Fruit fly (Drosophila melanogaster) whole organism, embryonic: ENCODE data around the gene CG4017.

Experiments
- Ada2b ChIP-seq: fragments of 200-800 bp; sonication (Bioruptor generic); IDR thresholded peaks from 2 replicates; pipeline ENCODE4 v1.3.6; 2022; ENCODE audit warnings: missing biosample characterization, missing genetic modification characterization
- Atf3 ChIP-seq: fragments of 200-800 bp; sonication (Bioruptor generic); optimal IDR thresholded peaks from 3 replicates; lab custom pipeline; 2016; ENCODE audit warnings: missing biosample characterization, missing genetic modification characterization
- CG10431 ChIP-seq: fragments of 200-800 bp; sonication (Bioruptor generic); optimal IDR thresholded peaks from 3 replicates; lab custom pipeline; 2018; ENCODE audit warnings: missing biosample characterization, mild to moderate bottlenecking, missing genetic modification characterization
- CG13123 ChIP-seq: fragments of 200-800 bp; sonication (Bioruptor generic); optimal IDR thresholded peaks from 2 replicates; lab custom pipeline; 2016; ENCODE audit warnings: missing biosample characterization, missing genetic modification characterization
- CG15269 ChIP-seq: fragments of 200-800 bp; sonication (Bioruptor generic); optimal IDR thresholded peaks from 2 replicates; lab custom pipeline; 2018; ENCODE audit warnings: missing biosample characterization, mild to moderate bottlenecking, missing genetic modification characterization, moderate library complexity
- CG16813 ChIP-seq: fragments of 200-800 bp; sonication (Bioruptor generic); IDR thresholded peaks from 3 replicates; pipeline ENCODE4 v1.3.6; 2022; ENCODE audit warnings: missing biosample characterization, missing genetic modification characterization; ENCODE audit not compliant: partially characterized antibody
- CG17829 ChIP-seq: fragments of 200-800 bp; optimal IDR thresholded peaks from 2 replicates; lab custom pipeline; 2019; ENCODE audit warnings: missing biosample characterization, mild to moderate bottlenecking, missing genetic modification characterization, moderate library complexity
- CG18599 ChIP-seq: fragments of 200-800 bp; sonication (Bioruptor generic); optimal IDR thresholded peaks from 3 replicates; lab custom pipeline; 2017; ENCODE audit warnings: missing biosample characterization, missing genetic modification characterization, mild to moderate bottlenecking, moderate library complexity, missing genetic modification reagents
- CG3281 ChIP-seq: fragments of 200-800 bp; sonication (Bioruptor generic); optimal IDR thresholded peaks from 3 replicates; lab custom pipeline; 2017; ENCODE audit warnings: missing biosample characterization, mild to moderate bottlenecking, missing genetic modification characterization
- CG3726 ChIP-seq: fragments of 200-800 bp; sonication (Bioruptor generic); IDR thresholded peaks from 3 replicates; pipeline ENCODE4, ENCODE4 v1.3.6; 2022; ENCODE audit warnings: missing biosample characterization, missing genetic modification characterization
- CG4707 ChIP-seq: fragments of 200-800 bp; sonication (Bioruptor generic); optimal IDR thresholded peaks from 2 replicates; lab custom pipeline; 2018; ENCODE audit warnings: missing biosample characterization, mild to moderate bottlenecking, missing genetic modification characterization, moderate library complexity
- CG4820 ChIP-seq: fragments of 200-800 bp; sonication (Bioruptor generic); optimal IDR thresholded peaks from 3 replicates; lab custom pipeline; 2016; ENCODE audit warnings: missing biosample characterization, missing genetic modification characterization
- CG6854 ChIP-seq: fragments of 200-800 bp; sonication (Bioruptor generic); optimal IDR thresholded peaks from 3 replicates; lab custom pipeline; 2017; ENCODE audit warnings: missing biosample characterization, mild to moderate bottlenecking, missing genetic modification characterization
- CG8290 ChIP-seq, 3 experiments: fragments of 200-800 bp; sonication (Bioruptor generic); optimal IDR thresholded peaks; 2 replicates each; lab custom pipeline; 2016 to 2019; ENCODE audit warnings: missing biosample characterization in 3 of 3, missing genetic modification characterization in 3 of 3, mild to moderate bottlenecking in 2 of 3, moderate library complexity in 1 of 3
- CG8924 ChIP-seq: fragments of 200-800 bp; optimal IDR thresholded peaks from 3 replicates; lab custom pipeline; 2019; ENCODE audit warnings: missing biosample characterization, mild to moderate bottlenecking, missing genetic modification characterization, moderate library complexity
- CG9437 ChIP-seq: fragments of 200-800 bp; sonication (Bioruptor generic); optimal IDR thresholded peaks from 2 replicates; lab custom pipeline; 2018; ENCODE audit warnings: missing biosample characterization, mild to moderate bottlenecking, missing genetic modification characterization
- CG9727 ChIP-seq: fragments of 200-800 bp; sonication (Bioruptor generic); optimal IDR thresholded peaks from 3 replicates; lab custom pipeline; 2017; ENCODE audit warnings: missing biosample characterization, mild to moderate bottlenecking, missing genetic modification characterization
- Dp ChIP-seq: fragments of 200-800 bp; sonication (Bioruptor generic); optimal IDR thresholded peaks from 2 replicates; lab custom pipeline; 2018; ENCODE audit warnings: missing biosample characterization, mild to moderate bottlenecking, missing genetic modification characterization, moderate library complexity
- Dref ChIP-seq: fragments of 200-800 bp; sonication (Bioruptor generic); IDR thresholded peaks from 2 replicates; pipeline ENCODE4 v1.3.6; 2022; ENCODE audit warnings: missing biosample characterization, missing genetic modification characterization
- ERR ChIP-seq: fragments of 200-800 bp; sonication (Bioruptor generic); optimal IDR thresholded peaks from 2 replicates; lab custom pipeline; 2016; ENCODE audit warnings: missing biosample characterization, missing genetic modification characterization
- GATAe ChIP-seq: fragments of 200-800 bp; sonication (Bioruptor generic); conservative IDR thresholded peaks from 2 replicates; pipeline ENCODE4 v1.3.6; 2022; ENCODE audit warnings: missing biosample characterization, missing genetic modification characterization
- HLHmδ ChIP-seq: fragments of 200-800 bp; sonication (Bioruptor generic); optimal IDR thresholded peaks from 2 replicates; lab custom pipeline; 2018; ENCODE audit warnings: missing biosample characterization, mild to moderate bottlenecking, missing genetic modification characterization, moderate library complexity
- Hr3 ChIP-seq: fragments of 200-800 bp; sonication (Bioruptor generic); optimal IDR thresholded peaks from 3 replicates; lab custom pipeline; 2016; ENCODE audit warnings: missing biosample characterization, missing genetic modification characterization
- Lim3 ChIP-seq: fragments of 200-800 bp; sonication (Bioruptor generic); IDR thresholded peaks from 2 replicates; pipeline ENCODE4 v1.3.6; 2022; ENCODE audit warnings: missing biosample characterization, missing genetic modification characterization
- NFAT ChIP-seq: fragments of 200-800 bp; sonication (Bioruptor generic); IDR thresholded peaks from 2 replicates; pipeline ENCODE4 v1.3.6; 2022; ENCODE audit warnings: missing biosample characterization, missing genetic modification characterization
- Optix ChIP-seq: fragments of 200-800 bp; sonication (Bioruptor generic); IDR thresholded peaks from 3 replicates; pipeline ENCODE4 v1.3.6; 2022; ENCODE audit warnings: missing biosample characterization, missing genetic modification characterization
- Rx ChIP-seq: fragments of 200-800 bp; sonication (Bioruptor generic); IDR thresholded peaks from 2 replicates; pipeline ENCODE4 v1.3.6; 2022; ENCODE audit warnings: missing biosample characterization, missing genetic modification characterization
- Sry-β ChIP-seq: fragments of 200-800 bp; sonication (Bioruptor generic); optimal IDR thresholded peaks from 2 replicates; lab custom pipeline; 2018; ENCODE audit warnings: missing biosample characterization, mild to moderate bottlenecking, missing genetic modification characterization, moderate library complexity
- Taf1 ChIP-seq: fragments of 200-800 bp; sonication (Bioruptor generic); IDR thresholded peaks from 2 replicates; pipeline ENCODE4 v1.3.6; 2022; ENCODE audit warnings: missing biosample characterization, missing genetic modification characterization
- al ChIP-seq: fragments of 200-800 bp; sonication (Bioruptor generic); IDR thresholded peaks from 2 replicates; pipeline ENCODE4 v1.3.6; 2022; ENCODE audit warnings: missing biosample characterization, missing genetic modification characterization
- amos ChIP-seq: fragments of 200-800 bp; sonication (Bioruptor generic); IDR thresholded peaks from 2 replicates; pipeline ENCODE4 v1.3.6; 2022; ENCODE audit warnings: missing biosample characterization, missing genetic modification characterization; ENCODE audit not compliant: partially characterized antibody
- ara ChIP-seq: fragments of 200-800 bp; sonication (Bioruptor generic); IDR thresholded peaks from 2 replicates; pipeline ENCODE4 v1.3.6; 2022; ENCODE audit warnings: missing biosample characterization, missing genetic modification characterization
- ase ChIP-seq: fragments of 200-800 bp; sonication (Bioruptor generic); IDR thresholded peaks from 3 replicates; pipeline ENCODE4 v1.3.6; 2022; ENCODE audit warnings: missing biosample characterization, missing genetic modification characterization
- caup ChIP-seq: fragments of 200-800 bp; sonication (Bioruptor generic); optimal IDR thresholded peaks from 3 replicates; lab custom pipeline; 2017; ENCODE audit warnings: missing biosample characterization, mild to moderate bottlenecking, missing genetic modification characterization, moderate library complexity; ENCODE audit not compliant: severe bottlenecking
- croc ChIP-seq: fragments of 200-800 bp; sonication (Bioruptor generic); conservative IDR thresholded peaks from 3 replicates; pipeline ENCODE4 v1.3.6; 2022; ENCODE audit warnings: missing biosample characterization, missing genetic modification characterization
- danr ChIP-seq: fragments of 200-800 bp; sonication (Bioruptor generic); IDR thresholded peaks from 2 replicates; pipeline ENCODE4 v1.3.6; 2022; ENCODE audit warnings: missing biosample characterization, missing genetic modification characterization
- dati ChIP-seq: fragments of 200-800 bp; sonication (Bioruptor generic); IDR thresholded peaks from 2 replicates; pipeline ENCODE4 v1.3.6; 2022; ENCODE audit warnings: missing biosample characterization, missing genetic modification characterization
- emc ChIP-seq: fragments of 200-800 bp; sonication (Bioruptor generic); optimal IDR thresholded peaks from 2 replicates; lab custom pipeline; 2016; ENCODE audit warnings: missing biosample characterization, missing genetic modification characterization
- exex ChIP-seq: fragments of 200-800 bp; sonication (Bioruptor generic); optimal IDR thresholded peaks from 4 replicates; lab custom pipeline; 2018; ENCODE audit warnings: missing biosample characterization, mild to moderate bottlenecking, missing genetic modification characterization, moderate library complexity
- hb ChIP-seq: fragments of 200-800 bp; sonication (Bioruptor generic); IDR thresholded peaks from 3 replicates; pipeline ENCODE4 v1.3.6; 2022; ENCODE audit warnings: missing biosample characterization, missing genetic modification characterization; ENCODE audit not compliant: partially characterized antibody
- onecut ChIP-seq: fragments of 200-800 bp; sonication (Bioruptor generic); IDR thresholded peaks from 2 replicates; pipeline ENCODE4 v1.3.6; 2022; ENCODE audit warnings: missing biosample characterization, missing genetic modification characterization
- phol ChIP-seq: fragments of 200-800 bp; sonication (Bioruptor generic); optimal IDR thresholded peaks from 3 replicates; lab custom pipeline; 2018; ENCODE audit warnings: missing biosample characterization, mild to moderate bottlenecking, missing genetic modification characterization, moderate library complexity
- schlank ChIP-seq: fragments of 200-800 bp; sonication (Bioruptor generic); optimal IDR thresholded peaks from 2 replicates; lab custom pipeline; 2018; ENCODE audit warnings: missing biosample characterization, mild to moderate bottlenecking, missing genetic modification characterization
- seq ChIP-seq: fragments of 200-800 bp; sonication (Bioruptor generic); IDR thresholded peaks from 2 replicates; pipeline ENCODE4 v1.3.6; 2022; ENCODE audit warnings: missing biosample characterization, missing genetic modification characterization
- stwl ChIP-seq: fragments of 200-800 bp; sonication (Bioruptor generic); optimal IDR thresholded peaks from 3 replicates; lab custom pipeline; 2018; ENCODE audit warnings: missing biosample characterization, mild to moderate bottlenecking, missing genetic modification characterization, moderate library complexity
- tgo ChIP-seq: fragments of 200-800 bp; sonication (Bioruptor generic); IDR thresholded peaks from 3 replicates; pipeline ENCODE4 v1.3.6; 2022; ENCODE audit warnings: missing biosample characterization, missing genetic modification characterization
- tll ChIP-seq, 2 experiments: fragments of 200-800 bp in 1 of 2; fragments of >200 bp in 1 of 2; sonication (Bioruptor generic) in 1 of 2; optimal IDR thresholded peaks; 2 replicates each; lab custom pipeline; 2017 to 2019; ENCODE audit warnings: missing biosample characterization in 2 of 2, missing genetic modification characterization in 2 of 2, mild to moderate bottlenecking in 1 of 2, moderate library complexity in 1 of 2
- vnd ChIP-seq: fragments of 200-800 bp; sonication (Bioruptor generic); IDR thresholded peaks from 3 replicates; pipeline ENCODE4 v1.3.6; 2022; ENCODE audit warnings: missing biosample characterization, missing genetic modification characterization; ENCODE audit not compliant: partially characterized antibody
- zfh2 ChIP-seq: fragments of 200-800 bp; sonication (Bioruptor generic); optimal IDR thresholded peaks from 2 replicates; lab custom pipeline; 2016; ENCODE audit warnings: missing biosample characterization, missing genetic modification characterization

Gene CG4017

dm6 chr2L:9758856-9759255 lies 8.0 kb upstream of the CG4017 start (continued):
- TF ChIP-seq Dp (GFP tag; lab: Kevin White, UChicago), result peak; percentile 13
- TF ChIP-seq ara (GFP tag; lab: Robert Waterston, UW), result 0 out of 2 replicates have a peak, but pooled peaks have one; percentile 8
- peak; percentile 94 for TF ChIP-seq amos (GFP tag; lab: Robert Waterston, UW)
- TF ChIP-seq NFAT (GFP tag; lab: Robert Waterston, UW), result peak; percentile 86
- TF ChIP-seq CG10431 (GFP tag; lab: Kevin White, UChicago), result peak; percentile 94
- peak; percentile 78 for TF ChIP-seq hb (GFP tag; lab: Robert Waterston, UW)
- no peak for TF ChIP-seq CG4707
- TF ChIP-seq CG13123 (GFP tag; lab: Kevin White, UChicago), result no peak
- TF ChIP-seq onecut (GFP tag; lab: Robert Waterston, UW), result peak; percentile 59; the same call in 1 of the 2 replicates
- 0 out of 2 replicates have a peak, but pooled peaks have one; percentile 7 for TF ChIP-seq dati (GFP tag; lab: Robert Waterston, UW)
- TF ChIP-seq CG16813 (GFP tag; lab: Robert Waterston, UW), result peak; percentile 94
- peak; percentile 46 for TF ChIP-seq CG9727 (GFP tag; lab: Kevin White, UChicago)
- peak; percentile 63 for TF ChIP-seq Ada2b (GFP tag; lab: Robert Waterston, UW)
- TF ChIP-seq CG4820 (GFP tag; lab: Kevin White, UChicago), result no peak
- peak; percentile 45 for TF ChIP-seq caup (GFP tag; lab: Kevin White, UChicago)
- TF ChIP-seq CG8924 (tag; lab: Kevin White, UChicago), result peak; percentile 61
- TF ChIP-seq Atf3 (GFP tag; lab: Kevin White, UChicago), result peak; percentile 38
- TF ChIP-seq CG3281, result peak; percentile 48
- peak; percentile 61 for TF ChIP-seq zfh2
- peak; percentile 64; the same call in 2 of the 3 replicates for TF ChIP-seq ase (GFP tag; lab: Robert Waterston, UW)
- peak; percentile 58 for TF ChIP-seq al
- TF ChIP-seq danr (GFP tag; lab: Robert Waterston, UW), result peak; percentile 25; the same call in 1 of the 2 replicates
- TF ChIP-seq emc (GFP tag; lab: Kevin White, UChicago), result peak; percentile 15
- TF ChIP-seq schlank (tag; lab: Kevin White, UChicago), result peak; percentile 41
- peak; percentile 61; the same call in 2 of the 3 replicates for TF ChIP-seq Optix
- TF ChIP-seq HLHmδ, result peak; percentile 57
- TF ChIP-seq seq (GFP tag; lab: Robert Waterston, UW), result peak; percentile 15; the same call in 1 of the 2 replicates
- TF ChIP-seq CG9437 (GFP tag; lab: Kevin White, UChicago), result no peak
- TF ChIP-seq CG18599 (GFP tag; lab: Kevin White, UChicago), result peak; percentile 58
- peak; percentile 48; the same call in 2 of the 3 replicates for TF ChIP-seq tgo (GFP tag; lab: Robert Waterston, UW)
- TF ChIP-seq Hr3 (GFP tag; lab: Kevin White, UChicago), result peak; percentile 42
- TF ChIP-seq stwl (tag; lab: Kevin White, UChicago), result peak; percentile 83
- no peak for TF ChIP-seq tll (GFP tag; optimal IDR thresholded peaks at IDR 0.05; lab: Kevin White, UChicago)
- no peak for TF ChIP-seq croc (GFP tag; lab: Robert Waterston, UW)
- peak; percentile 37 for TF ChIP-seq Sry-β (GFP tag; lab: Kevin White, UChicago)
- TF ChIP-seq Taf1 (GFP tag; lab: Robert Waterston, UW), result no peak
- TF ChIP-seq ERR (GFP tag; lab: Kevin White, UChicago), result peak; percentile 13
- TF ChIP-seq CG6854 (GFP tag; lab: Kevin White, UChicago), result no peak
- TF ChIP-seq Rx (GFP tag; lab: Robert Waterston, UW), result 0 out of 2 replicates have a peak, but pooled peaks have one; percentile 8
- TF ChIP-seq GATAe (GFP tag; lab: Robert Waterston, UW), result peak; percentile 54; the same call in 1 of the 2 replicates
- peak; percentile 40 for TF ChIP-seq phol (tag; lab: Kevin White, UChicago)
- peak; percentile 69 for TF ChIP-seq CG17829 (tag; lab: Kevin White, UChicago)
- TF ChIP-seq Lim3 (GFP tag; lab: Robert Waterston, UW), result no peak
- TF ChIP-seq CG8290 (GFP tag; optimal IDR thresholded peaks at IDR 0.05; lab: Kevin White, UChicago), result no peak
- peak in 1 of 2 experiments; percentile 90 for TF ChIP-seq CG8290 (tag; optimal IDR thresholded peaks at IDR 0.05; lab: Kevin White, UChicago)
- TF ChIP-seq exex (tag; lab: Kevin White, UChicago), result peak; percentile 58
- peak; percentile 47 for TF ChIP-seq CG15269 (tag; lab: Kevin White, UChicago)
- TF ChIP-seq Dref (GFP tag; lab: Robert Waterston, UW), result peak; percentile 52
- TF ChIP-seq CG3726 (GFP tag; lab: Robert Waterston, UW), result no peak
- TF ChIP-seq vnd (GFP tag; lab: Robert Waterston, UW), result peak; percentile 92
